Worm (Caenorhabditis elegans) whole organism, L2 larva: Measurements from ENCODE around the gene ZK673.1.

Experiments
- C34F6.9 ChIP-seq: fragments of 150-350 bp; optimal IDR thresholded peaks from 2 replicates; lab custom pipeline; 2014; ENCODE audit warnings: missing biosample characterization, missing genetic modification characterization
- F13H6.1 ChIP-seq: sonication (generic microtip); optimal IDR thresholded peaks from 2 replicates; lab custom pipeline; 2016; ENCODE audit warnings: missing genetic modification characterization, missing compliant biosample characterization
- R02D3.7 ChIP-seq: fragments of 150-350 bp; optimal IDR thresholded peaks from 2 replicates; lab custom pipeline; 2014; ENCODE audit warnings: missing biosample characterization, missing genetic modification characterization
- Y55F3AM.14 ChIP-seq: fragments of 200-800 bp; sonication (Bioruptor generic); optimal IDR thresholded peaks from 2 replicates; lab custom pipeline; 2018; ENCODE audit warnings: mild to moderate bottlenecking, missing genetic modification characterization, missing compliant biosample characterization
- ZK546.5 ChIP-seq: sonication (generic microtip); optimal IDR thresholded peaks from 2 replicates; lab custom pipeline; 2017; ENCODE audit warnings: missing biosample characterization, missing genetic modification characterization
- alr-1 ChIP-seq: fragments of 150-350 bp; optimal IDR thresholded peaks from 2 replicates; lab custom pipeline; 2014; ENCODE audit warnings: missing biosample characterization, missing genetic modification characterization
- blmp-1 ChIP-seq: sonication (generic microtip); optimal IDR thresholded peaks from 2 replicates; lab custom pipeline; 2017; ENCODE audit warnings: missing genetic modification characterization, mild to moderate bottlenecking, missing compliant biosample characterization, antibody characterized with exemption, moderate library complexity; ENCODE audit not compliant: insufficient read depth
- crh-2 ChIP-seq: sonication (generic microtip); optimal IDR thresholded peaks from 2 replicates; lab custom pipeline; 2017; ENCODE audit warnings: missing biosample characterization, missing genetic modification characterization
- dmd-4 ChIP-seq: sonication (generic microtip); optimal IDR thresholded peaks from 2 replicates; lab custom pipeline; 2017; ENCODE audit warnings: missing biosample characterization, missing genetic modification characterization
- egl-27 ChIP-seq: sonication (generic microtip); optimal IDR thresholded peaks from 3 replicates; lab custom pipeline; 2017; ENCODE audit warnings: missing biosample characterization, missing genetic modification reagents, missing genetic modification characterization
- elt-1 ChIP-seq: fragments of 150-350 bp; optimal IDR thresholded peaks from 2 replicates; lab custom pipeline; 2014; ENCODE audit warnings: missing biosample characterization, missing genetic modification characterization
- fos-1 ChIP-seq: fragments of 150-350 bp; optimal IDR thresholded peaks from 2 replicates; lab custom pipeline; 2014; ENCODE audit warnings: missing biosample characterization, missing genetic modification characterization
- gmeb-1 ChIP-seq: fragments of 150-350 bp; optimal IDR thresholded peaks from 2 replicates; lab custom pipeline; 2014; ENCODE audit warnings: missing biosample characterization, missing genetic modification characterization
- lin-11 ChIP-seq: fragments of 150-350 bp; sonication (generic microtip); optimal IDR thresholded peaks from 2 replicates; lab custom pipeline; 2014; ENCODE audit warnings: missing biosample characterization, missing genetic modification characterization, inconsistent platforms, mixed read lengths
- lin-39 ChIP-seq: fragments of 150-350 bp; optimal IDR thresholded peaks from 2 replicates; lab custom pipeline; 2014; ENCODE audit warnings: missing biosample characterization, missing genetic modification reagents, missing genetic modification characterization
- lsy-2 ChIP-seq, 2 experiments: fragments of 150-350 bp in 1 of 2; sonication (generic microtip) in 1 of 2; optimal IDR thresholded peaks; 2 replicates each; lab custom pipeline; 2014 to 2017; ENCODE audit warnings: missing biosample characterization in 2 of 2, missing genetic modification characterization in 2 of 2
- mab-5 ChIP-seq: fragments of 150-350 bp; optimal IDR thresholded peaks from 2 replicates; lab custom pipeline; 2014; ENCODE audit warnings: missing biosample characterization, missing genetic modification characterization
- mbf-1 ChIP-seq: sonication (generic microtip); optimal IDR thresholded peaks from 2 replicates; lab custom pipeline; 2017; ENCODE audit warnings: missing biosample characterization, missing genetic modification characterization
- mdl-1 ChIP-seq, 2 experiments: fragments of 150-350 bp in 1 of 2; sonication (generic microtip) in 1 of 2; optimal IDR thresholded peaks; 2 replicates each; lab custom pipeline; 2017; ENCODE audit warnings: missing biosample characterization in 2 of 2, missing genetic modification characterization in 2 of 2
- nhr-10 ChIP-seq: sonication (generic microtip); optimal IDR thresholded peaks from 2 replicates; lab custom pipeline; 2017; ENCODE audit warnings: missing biosample characterization, missing genetic modification characterization
- nhr-11 ChIP-seq: fragments of 150-350 bp; optimal IDR thresholded peaks from 2 replicates; lab custom pipeline; 2014; ENCODE audit warnings: missing biosample characterization, missing genetic modification characterization
- nhr-12 ChIP-seq: fragments of 150-350 bp; optimal IDR thresholded peaks from 2 replicates; lab custom pipeline; 2014; ENCODE audit warnings: missing biosample characterization, missing genetic modification characterization
- nhr-129 ChIP-seq: fragments of 150-350 bp; optimal IDR thresholded peaks from 2 replicates; lab custom pipeline; 2014; ENCODE audit warnings: missing biosample characterization, missing genetic modification characterization
- nhr-21 ChIP-seq: fragments of 150-350 bp; optimal IDR thresholded peaks from 2 replicates; lab custom pipeline; 2014; ENCODE audit warnings: missing biosample characterization, missing genetic modification characterization
- nhr-237 ChIP-seq: fragments of 150-350 bp; optimal IDR thresholded peaks from 2 replicates; lab custom pipeline; 2014; ENCODE audit warnings: missing biosample characterization, missing genetic modification characterization
- nhr-25 ChIP-seq: fragments of 150-350 bp; sonication (generic microtip); optimal IDR thresholded peaks from 3 replicates; lab custom pipeline; 2014; ENCODE audit warnings: missing biosample characterization, missing genetic modification characterization
- nhr-6 ChIP-seq: fragments of 150-350 bp; optimal IDR thresholded peaks from 2 replicates; lab custom pipeline; 2014; ENCODE audit warnings: missing biosample characterization, missing genetic modification characterization
- nhr-77 ChIP-seq: fragments of 150-350 bp; optimal IDR thresholded peaks from 2 replicates; lab custom pipeline; 2014; ENCODE audit warnings: missing biosample characterization, missing genetic modification characterization
- peb-1 ChIP-seq: fragments of 150-350 bp; optimal IDR thresholded peaks from 2 replicates; lab custom pipeline; 2014; ENCODE audit warnings: missing biosample characterization, missing genetic modification characterization
- sem-4 ChIP-seq: fragments of 150-350 bp; optimal IDR thresholded peaks from 2 replicates; lab custom pipeline; 2014; ENCODE audit warnings: missing biosample characterization, missing genetic modification reagents, missing genetic modification characterization
- skn-1 ChIP-seq: sonication (generic microtip); optimal IDR thresholded peaks from 2 replicates; lab custom pipeline; 2017; ENCODE audit warnings: missing biosample characterization, missing genetic modification characterization
- sma-3 ChIP-seq: sonication (generic microtip); optimal IDR thresholded peaks from 2 replicates; lab custom pipeline; 2016; ENCODE audit warnings: missing genetic modification reagents, missing genetic modification characterization, missing compliant biosample characterization
- sma-9 ChIP-seq, 2 experiments: fragments of 150-350 bp in 1 of 2; sonication (generic microtip) in 1 of 2; optimal IDR thresholded peaks; 2 replicates each; lab custom pipeline; 2014 to 2016; ENCODE audit warnings: missing genetic modification characterization in 2 of 2, mild to moderate bottlenecking in 1 of 2, missing biosample characterization in 1 of 2, missing compliant biosample characterization in 1 of 2, missing genetic modification reagents in 1 of 2, moderate library complexity in 1 of 2
- snpc-4 ChIP-seq: fragments of 150-350 bp; optimal IDR thresholded peaks from 2 replicates; lab custom pipeline; 2014; ENCODE audit warnings: missing biosample characterization, missing genetic modification characterization
- unc-39 ChIP-seq: fragments of 150-350 bp; optimal IDR thresholded peaks from 2 replicates; lab custom pipeline; 2014; ENCODE audit warnings: missing biosample characterization, missing genetic modification characterization
- unc-55 ChIP-seq: fragments of 150-350 bp; sonication (generic microtip); optimal IDR thresholded peaks from 3 replicates; lab custom pipeline; 2014; ENCODE audit warnings: missing biosample characterization, missing genetic modification reagents, missing genetic modification characterization
- unc-62 ChIP-seq: fragments of 150-350 bp; optimal IDR thresholded peaks from 2 replicates; lab custom pipeline; 2014; ENCODE audit warnings: missing biosample characterization, missing genetic modification reagents, missing genetic modification characterization
- zag-1 ChIP-seq: fragments of 150-350 bp; optimal IDR thresholded peaks from 2 replicates; lab custom pipeline; 2014; ENCODE audit warnings: missing biosample characterization, missing genetic modification characterization
- ztf-1 ChIP-seq: fragments of 200-800 bp; sonication (Bioruptor generic); conservative IDR thresholded peaks from 2 replicates; pipeline ENCODE4 v1.3.6; 2022; ENCODE audit warnings: missing genetic modification characterization, missing compliant biosample characterization
- ztf-11 ChIP-seq: sonication (generic microtip); optimal IDR thresholded peaks from 2 replicates; lab custom pipeline; 2017; ENCODE audit warnings: missing biosample characterization, missing genetic modification characterization
- ztf-4 ChIP-seq: fragments of 150-350 bp; optimal IDR thresholded peaks from 2 replicates; lab custom pipeline; 2014; ENCODE audit warnings: missing biosample characterization, missing genetic modification characterization

The ZK673.1 gene

DNA sequence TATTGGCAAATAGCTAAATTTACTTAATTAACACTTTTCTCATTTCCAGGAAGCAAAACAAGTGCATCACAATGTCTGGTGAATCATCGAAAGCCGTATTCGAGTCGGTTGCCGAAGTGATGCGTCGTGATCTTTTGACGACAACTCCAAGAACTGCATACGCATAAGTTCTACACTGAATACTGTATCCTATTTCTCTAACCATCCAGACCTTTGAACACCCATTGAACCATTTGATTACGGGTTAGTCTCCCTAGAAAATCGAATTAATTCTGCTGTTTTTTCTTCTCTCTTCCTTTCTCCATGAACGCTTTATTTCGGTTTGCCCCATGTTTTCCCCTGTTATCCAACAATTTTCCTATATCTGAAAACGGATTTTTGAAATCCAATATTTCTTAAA lies 6.8 kb downstream of the ZK673.1 start, which contains the start of gene lin-56:
lin-56 (plus strand) TSS at position 301 of the 400 bp plus-strand sequence.
- no peak for TF ChIP-seq ztf-4 (tag; lab: Kevin White, UChicago)
- no peak for TF ChIP-seq nhr-21
- TF ChIP-seq unc-39 (tag; lab: Kevin White, UChicago): no peak
- TF ChIP-seq nhr-25 (tag; lab: Kevin White, UChicago): no peak
- no peak for TF ChIP-seq skn-1 (tag; lab: Kevin White, UChicago)
- no peak for TF ChIP-seq nhr-237 (tag; lab: Kevin White, UChicago)
- no peak for TF ChIP-seq mbf-1
- no peak for TF ChIP-seq snpc-4 (tag; lab: Kevin White, UChicago)
- TF ChIP-seq peb-1: no peak
- TF ChIP-seq ztf-11 (tag; lab: Kevin White, UChicago): no peak
- TF ChIP-seq Y55F3AM.14 (GFP tag; lab: Kevin White, UChicago): no peak
- no peak for TF ChIP-seq dmd-4 (tag; lab: Kevin White, UChicago)
- TF ChIP-seq nhr-11 (tag; lab: Kevin White, UChicago): no peak
- no peak for TF ChIP-seq lin-39
- TF ChIP-seq zag-1 (tag; lab: Kevin White, UChicago): no peak

DNA sequence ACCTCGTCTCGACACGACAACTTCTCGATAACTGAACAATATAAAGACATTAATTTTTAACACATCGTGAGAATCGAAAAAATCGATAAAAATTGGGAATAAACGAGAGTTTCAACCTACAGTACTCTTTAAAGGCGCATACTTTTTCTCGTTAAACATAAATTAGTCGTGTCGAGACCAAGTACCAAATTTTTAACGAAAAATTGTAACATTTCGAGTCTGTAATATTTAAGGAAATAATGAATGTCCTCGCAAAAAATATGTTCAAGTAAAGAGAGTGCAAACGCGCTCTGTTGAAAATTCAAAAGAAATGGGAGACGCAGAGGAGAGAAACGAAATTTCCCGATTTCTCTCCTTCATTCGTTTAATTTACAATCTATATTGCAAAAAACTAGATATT lies 7.4 kb downstream of the ZK673.1 start:
- TF ChIP-seq lsy-2 (tag; optimal IDR thresholded peaks at IDR 0.05; lab: Kevin White, UChicago) (peak in 1 of 2 experiments; percentile 28), crh-2 (tag; lab: Kevin White, UChicago) (peak; percentile 23), nhr-25 (tag; lab: Kevin White, UChicago) (peak; percentile 36), lin-11 (no peak), alr-1 (no peak), nhr-21 (peak; percentile 24), ztf-4 (tag; lab: Kevin White, UChicago) (peak; percentile 60), nhr-6 (tag; lab: Kevin White, UChicago) (peak; percentile 15), nhr-129 (tag; lab: Kevin White, UChicago) (peak; percentile 0), unc-55 (GFP tag; lab: Kevin White, UChicago) (peak; percentile 14), C34F6.9 (tag; lab: Kevin White, UChicago) (peak; percentile 49), zag-1 (tag; lab: Kevin White, UChicago) (no peak), sma-9 (GFP tag; optimal IDR thresholded peaks at IDR 0.05; lab: Kevin White, UChicago) (peak; percentile 12), sma-9 (tag; optimal IDR thresholded peaks at IDR 0.05; lab: Kevin White, UChicago) (no peak), nhr-77 (no peak)

DNA sequence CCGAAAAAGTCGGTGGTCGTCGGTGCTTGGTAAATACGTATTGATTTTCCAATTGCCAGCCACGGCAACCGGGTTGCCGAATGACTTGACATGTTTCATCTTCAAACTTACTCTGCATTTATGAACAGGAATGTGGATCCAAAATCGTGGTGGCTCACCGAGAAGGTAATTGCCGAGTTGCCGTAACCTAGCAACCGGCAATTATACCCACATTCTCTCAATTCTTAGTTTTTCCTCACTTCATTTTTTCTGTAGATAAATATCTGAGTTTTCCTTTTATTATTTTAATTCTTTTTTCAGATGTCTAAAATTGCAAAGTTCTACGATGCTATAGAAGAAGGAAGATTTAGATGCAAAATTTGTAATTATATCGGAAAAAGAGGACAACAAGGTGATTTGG lies 9.7 kb downstream of the ZK673.1 start, which contains the start of gene ZK673.4:
ZK673.4 (plus strand) TSS at position 301 of the 400 bp plus-strand sequence.
- TF ChIP-seq mab-5 (tag; lab: Kevin White, UChicago) (no peak), gmeb-1 (tag; lab: Kevin White, UChicago) (no peak), mbf-1 (no peak), ztf-11 (tag; lab: Kevin White, UChicago) (no peak), fos-1 (no peak), sma-3 (GFP tag; lab: Kevin White, UChicago) (no peak), unc-62 (GFP tag; lab: Kevin White, UChicago) (no peak), ztf-1 (GFP tag; lab: Robert Waterston, UW) (no peak), elt-1 (no peak), nhr-11 (tag; lab: Kevin White, UChicago) (no peak), unc-39 (tag; lab: Kevin White, UChicago) (no peak), C34F6.9 (tag; lab: Kevin White, UChicago) (no peak), nhr-12 (tag; lab: Kevin White, UChicago) (no peak), nhr-25 (tag; lab: Kevin White, UChicago) (no peak), peb-1 (no peak), egl-27 (tag; lab: Kevin White, UChicago) (no peak), unc-55 (GFP tag; lab: Kevin White, UChicago) (no peak), F13H6.1 (tag; lab: Kevin White, UChicago) (no peak), lin-11 (no peak)

DNA sequence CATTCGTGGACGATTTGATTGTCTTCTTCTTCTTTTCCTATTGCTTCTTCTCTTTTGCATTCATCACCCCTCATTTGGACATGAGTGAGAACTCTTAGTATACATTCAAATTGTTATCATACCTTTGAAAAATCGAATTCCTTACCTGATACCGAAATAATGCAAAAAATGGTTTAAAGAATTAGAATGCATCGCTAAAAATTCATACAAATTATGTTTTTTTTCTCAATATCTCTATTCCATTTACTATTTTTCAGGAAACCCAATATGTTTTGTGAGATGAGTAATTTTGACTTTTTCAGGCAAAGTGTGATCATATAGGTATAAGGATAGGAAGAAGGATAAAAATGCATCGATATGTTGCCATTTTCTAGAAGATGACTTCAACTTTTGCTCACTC lies 14.0 kb downstream of the ZK673.1 start, which contains the start of gene ZK673.11:
ZK673.11 (plus strand) TSS at position 301 of the 400 bp plus-strand sequence.
- TF ChIP-seq crh-2 (tag; lab: Kevin White, UChicago): no peak
- no peak for TF ChIP-seq F13H6.1 (tag; lab: Kevin White, UChicago)
- TF ChIP-seq R02D3.7: no peak
- no peak for TF ChIP-seq mdl-1 (tag; optimal IDR thresholded peaks at IDR 0.05; lab: Kevin White, UChicago)
- TF ChIP-seq nhr-10 (tag; lab: Kevin White, UChicago): no peak
- no peak for TF ChIP-seq mab-5 (tag; lab: Kevin White, UChicago)
- TF ChIP-seq unc-55 (GFP tag; lab: Kevin White, UChicago): no peak
- TF ChIP-seq blmp-1: no peak
- no peak for TF ChIP-seq nhr-21
- TF ChIP-seq egl-27 (tag; lab: Kevin White, UChicago): no peak
- TF ChIP-seq ztf-1 (GFP tag; lab: Robert Waterston, UW): no peak
- no peak for TF ChIP-seq peb-1
- no peak for TF ChIP-seq sem-4
- TF ChIP-seq unc-62 (GFP tag; lab: Kevin White, UChicago): no peak
- TF ChIP-seq ZK546.5 (tag; lab: Kevin White, UChicago): no peak
- no peak for TF ChIP-seq nhr-129 (tag; lab: Kevin White, UChicago)
- TF ChIP-seq mbf-1: no peak
- no peak for TF ChIP-seq Y55F3AM.14 (GFP tag; lab: Kevin White, UChicago)
